Worm (Caenorhabditis elegans): Measurements from ENCODE around the gene Y49E10.18.

The Y49E10.18 gene

ce11 chrIII:12445991-12446502 is at the start of gene Y49E10.18:
TSS of gene Y49E10.18 (minus strand) at chrIII:12446106.
- peak in 1 of 2 experiments; percentile 92 for TF ChIP-seq unc-62 (GFP tag; optimal IDR thresholded peaks at IDR 0.05 in 1 of 2)
- TF ChIP-seq unc-62 (tag; optimal IDR thresholded peaks at IDR 0.05), result no peak
- no peak for TF ChIP-seq ZK337.2 (GFP tag; IDR thresholded peaks at IDR 0.05)
- TF ChIP-seq mep-1 (tag; optimal IDR thresholded peaks at IDR 0.05), result peak; percentile 13
- TF ChIP-seq snpc-1.2 (GFP tag; IDR thresholded peaks at IDR 0.05), result no peak
- TF ChIP-seq hlh-30 (tag; optimal IDR thresholded peaks at IDR 0.05; ENCODE audit: insufficient read depth), result no peak
- TF ChIP-seq saeg-2 (GFP tag; IDR thresholded peaks at IDR 0.05), result no peak
- TF ChIP-seq lin-1 (GFP tag; IDR thresholded peaks at IDR 0.05), result no peak
- no peak for TF ChIP-seq ztf-7 (tag; optimal IDR thresholded peaks at IDR 0.05)
- no peak for TF ChIP-seq ama-1 (optimal IDR thresholded peaks at IDR 0.05)
- TF ChIP-seq nhr-41 (GFP tag; IDR thresholded peaks at IDR 0.05), result no peak
- TF ChIP-seq vab-7 (GFP tag; IDR thresholded peaks at IDR 0.05), result no peak
- no peak for TF ChIP-seq egl-27 (tag; optimal IDR thresholded peaks at IDR 0.05)
- TF ChIP-seq lin-39 (tag; optimal IDR thresholded peaks at IDR 0.05), result no peak
- TF ChIP-seq madf-9 (GFP tag; conservative IDR thresholded peaks at IDR 0.05), result no peak
- TF ChIP-seq mdt-29 (GFP tag; IDR thresholded peaks at IDR 0.05), result no peak
- TF ChIP-seq lin-29 (GFP tag; IDR thresholded peaks at IDR 0.05), result no peak
- no peak for TF ChIP-seq D1046.2 (GFP tag; IDR thresholded peaks at IDR 0.05)
- no peak for TF ChIP-seq nhr-102 (tag; optimal IDR thresholded peaks at IDR 0.05)
- TF ChIP-seq lsy-2 (tag; optimal IDR thresholded peaks at IDR 0.05), result no peak
- TF ChIP-seq gei-8 (GFP tag; optimal IDR thresholded peaks at IDR 0.05), result no peak
- TF ChIP-seq hmg-1.1 (GFP tag; IDR thresholded peaks at IDR 0.05), result no peak
- TF ChIP-seq tag-97 (GFP tag; IDR thresholded peaks at IDR 0.05), result no peak
- no peak for TF ChIP-seq spr-3 (GFP tag; optimal IDR thresholded peaks at IDR 0.05)
- no peak for TF ChIP-seq F37D6.2 (tag; optimal IDR thresholded peaks at IDR 0.05)
- TF ChIP-seq T26A8.4 (GFP tag; IDR thresholded peaks at IDR 0.05), result no peak
- peak; percentile 21 for TF ChIP-seq hlh-11 (tag; optimal IDR thresholded peaks at IDR 0.05)
- TF ChIP-seq spr-1 (tag; optimal IDR thresholded peaks at IDR 0.05), result no peak
- no peak for TF ChIP-seq set-16 (GFP tag; IDR thresholded peaks at IDR 0.05)
- no peak for TF ChIP-seq Y48G9A.11 (GFP tag; IDR thresholded peaks at IDR 0.05)
- no peak for TF ChIP-seq nhr-6 (tag; optimal IDR thresholded peaks at IDR 0.05)
- TF ChIP-seq lim-7 (GFP tag; IDR thresholded peaks at IDR 0.05), result no peak
- no peak for TF ChIP-seq snpc-4 (tag; optimal IDR thresholded peaks at IDR 0.05)
- no peak for TF ChIP-seq zip-2 (tag; optimal IDR thresholded peaks at IDR 0.05)
- TF ChIP-seq Y105C5A.15 (GFP tag; IDR thresholded peaks at IDR 0.05), result no peak
- no peak for TF ChIP-seq F26F4.8 (GFP tag; conservative IDR thresholded peaks at IDR 0.05)
- TF ChIP-seq F44E2.7 (GFP tag; IDR thresholded peaks at IDR 0.05), result no peak
- TF ChIP-seq nhr-42 (GFP tag; IDR thresholded peaks at IDR 0.05), result no peak
- no peak for TF ChIP-seq lin-15B (tag; optimal IDR thresholded peaks at IDR 0.05)
- TF ChIP-seq hif-1 (tag; optimal IDR thresholded peaks at IDR 0.05), result no peak
- TF ChIP-seq daf-16 (GFP tag; optimal IDR thresholded peaks at IDR 0.05), result no peak
- peak; percentile 43 for TF ChIP-seq daf-16 (tag; optimal IDR thresholded peaks at IDR 0.05)
- peak in 1 of 2 experiments; percentile 49 for TF ChIP-seq mdl-1 (tag; optimal IDR thresholded peaks at IDR 0.05)
- peak; percentile 78 for TF ChIP-seq dmd-6 (GFP tag; IDR thresholded peaks at IDR 0.05)
- no peak for TF ChIP-seq duxl-1 (tag; optimal IDR thresholded peaks at IDR 0.05; ENCODE audit: poor library complexity)
- TF ChIP-seq aly-2 (tag; optimal IDR thresholded peaks at IDR 0.05), result no peak
- no peak for TF ChIP-seq F49E8.2 (tag; optimal IDR thresholded peaks at IDR 0.05; ENCODE audit: borderline replicate concordance)
- no peak for TF ChIP-seq unc-130 (GFP tag; optimal IDR thresholded peaks at IDR 0.05)
- peak; percentile 82 for TF ChIP-seq pqm-1 (tag; optimal IDR thresholded peaks at IDR 0.05)
- no peak for TF ChIP-seq ces-1 (GFP tag; optimal IDR thresholded peaks at IDR 0.05)
- no peak for TF ChIP-seq ceh-62 (tag; optimal IDR thresholded peaks at IDR 0.05)
- peak; percentile 53 for TF ChIP-seq dve-1 (tag; optimal IDR thresholded peaks at IDR 0.05; ENCODE audit: insufficient read depth)

All from whole organism, L4 larva.